Worm (Caenorhabditis elegans): Measurements from ENCODE around the gene F58A4.2.

The F58A4.2 gene

DNA sequence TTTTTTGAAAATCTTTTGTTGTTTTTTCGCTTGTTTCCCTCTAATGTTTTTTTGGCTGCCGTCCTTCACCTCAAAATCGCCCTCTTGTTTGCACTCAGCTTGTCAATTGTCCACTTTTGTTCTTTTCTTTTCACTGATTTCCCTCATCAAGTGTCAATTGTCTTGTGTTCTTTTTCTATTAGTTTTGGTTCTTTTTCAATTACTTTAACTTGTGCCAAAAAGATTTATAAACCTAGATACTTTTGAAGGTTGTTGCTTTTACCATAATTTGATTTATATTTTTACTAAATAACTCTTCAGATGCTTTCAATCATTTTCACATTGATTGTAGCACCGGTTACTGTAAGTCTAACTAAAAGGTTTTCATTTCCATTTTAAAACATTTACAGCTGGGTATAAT lies 32.1 kb downstream of the F58A4.2 start, which contains the start of gene C48B4.13:
C48B4.13 (plus strand) TSS at position 301 of the 400 bp plus-strand sequence.
- TF ChIP-seq nhr-20 (tag; optimal IDR thresholded peaks at IDR 0.05) (no peak), mep-1 (tag; optimal IDR thresholded peaks at IDR 0.05) (no peak), lir-3 (tag; optimal IDR thresholded peaks at IDR 0.05; ENCODE audit: poor library complexity) (no peak), zag-1 (tag; optimal IDR thresholded peaks at IDR 0.05) (no peak), hlh-17 (GFP tag; optimal IDR thresholded peaks at IDR 0.05; ENCODE audit: borderline replicate concordance) (no peak), C34B4.2 (tag; optimal IDR thresholded peaks at IDR 0.05) (no peak), ceh-88 (GFP tag; IDR thresholded peaks at IDR 0.05) (no peak), tlp-1 (tag; optimal IDR thresholded peaks at IDR 0.05) (no peak), unc-130 (tag; optimal IDR thresholded peaks at IDR 0.05) (no peak), ceh-8 (GFP tag; optimal IDR thresholded peaks at IDR 0.05) (no peak), blmp-1 (tag; optimal IDR thresholded peaks at IDR 0.05) (no peak), nhr-47 (tag; optimal IDR thresholded peaks at IDR 0.05) (no peak), lin-13 (GFP tag; optimal IDR thresholded peaks at IDR 0.05) (no peak), mdl-1 (tag; optimal IDR thresholded peaks at IDR 0.05) (no peak), nhr-28 (tag; optimal IDR thresholded peaks at IDR 0.05) (no peak), Y116A8C.19 (tag; optimal IDR thresholded peaks at IDR 0.05; ENCODE audit: borderline replicate concordance) (no peak), nhr-84 (tag; optimal IDR thresholded peaks at IDR 0.05) (no peak), skn-1 (tag; optimal IDR thresholded peaks at IDR 0.05) (no peak)

DNA sequence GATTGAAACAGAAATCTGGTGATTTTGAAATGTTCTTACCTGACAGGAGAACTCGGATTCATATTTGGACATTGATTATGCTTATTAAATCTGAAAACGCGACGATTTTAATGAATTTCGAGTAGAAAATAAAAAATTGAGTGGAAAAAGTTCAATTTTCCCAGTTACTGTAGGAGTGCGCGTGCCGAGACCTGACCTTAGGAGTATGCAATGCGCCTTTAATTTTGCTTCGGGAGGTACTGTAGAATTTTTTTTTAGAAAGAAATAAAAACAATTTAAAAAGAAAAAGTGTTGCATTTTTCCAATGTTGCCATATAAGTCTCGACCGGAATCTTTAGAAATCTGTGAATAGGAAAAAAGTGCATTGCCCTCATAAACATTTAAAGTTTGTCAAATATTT lies 34.6 kb downstream of the F58A4.2 start, which contains the start of gene C48B4.11:
C48B4.11 (minus strand) TSS at position 143 of the 400 bp plus-strand sequence.
- TF ChIP-seq unc-98 (GFP tag; IDR thresholded peaks at IDR 0.05) (no peak), ceh-90 (tag; optimal IDR thresholded peaks at IDR 0.05) (no peak), zip-4 (GFP tag; optimal IDR thresholded peaks at IDR 0.05) (no peak)

DNA sequence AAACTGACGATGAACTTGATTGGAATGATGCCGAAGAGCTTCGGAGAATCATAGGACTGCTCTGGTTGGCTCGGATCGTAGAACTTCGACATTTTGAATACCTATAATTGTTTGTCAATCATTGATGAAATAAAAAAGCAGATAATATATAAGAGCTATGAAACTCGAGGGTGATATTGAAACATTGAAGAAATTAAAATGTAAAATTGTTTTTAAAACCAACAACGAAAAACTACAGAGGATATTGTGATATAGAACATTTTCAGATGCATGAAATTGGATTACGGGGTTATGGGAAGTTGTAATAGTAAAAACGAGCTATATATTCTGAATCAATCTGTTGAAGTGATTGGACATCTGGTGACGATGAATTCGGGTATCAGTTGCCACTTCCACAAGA lies 36.1 kb downstream of the F58A4.2 start, which contains the start of gene C48B4.10:
C48B4.10 (minus strand) TSS at position 101 of the 400 bp plus-strand sequence.
- TF ChIP-seq efl-1 (optimal IDR thresholded peaks at IDR 0.05) = no peak
- no peak for TF ChIP-seq efl-1 (GFP tag; optimal IDR thresholded peaks at IDR 0.05 in 1 of 2)
- no peak for TF ChIP-seq isw-1 (GFP tag; IDR thresholded peaks at IDR 0.05)
- TF ChIP-seq egl-13 (tag; optimal IDR thresholded peaks at IDR 0.05) = no peak
- no peak for TF ChIP-seq ets-5 (GFP tag; IDR thresholded peaks at IDR 0.05)
- TF ChIP-seq C34B4.2 (tag; optimal IDR thresholded peaks at IDR 0.05) = no peak
- TF ChIP-seq sptf-1 (tag; optimal IDR thresholded peaks at IDR 0.05) = no peak
- TF ChIP-seq jun-1 (tag; optimal IDR thresholded peaks at IDR 0.05) = no peak
- TF ChIP-seq ztf-4 (tag; optimal IDR thresholded peaks at IDR 0.05) = no peak
- no peak for TF ChIP-seq unc-30 (tag; optimal IDR thresholded peaks at IDR 0.05)
- TF ChIP-seq aly-2 (tag; optimal IDR thresholded peaks at IDR 0.05) = no peak
- TF ChIP-seq unc-98 (GFP tag; IDR thresholded peaks at IDR 0.05) = no peak

DNA sequence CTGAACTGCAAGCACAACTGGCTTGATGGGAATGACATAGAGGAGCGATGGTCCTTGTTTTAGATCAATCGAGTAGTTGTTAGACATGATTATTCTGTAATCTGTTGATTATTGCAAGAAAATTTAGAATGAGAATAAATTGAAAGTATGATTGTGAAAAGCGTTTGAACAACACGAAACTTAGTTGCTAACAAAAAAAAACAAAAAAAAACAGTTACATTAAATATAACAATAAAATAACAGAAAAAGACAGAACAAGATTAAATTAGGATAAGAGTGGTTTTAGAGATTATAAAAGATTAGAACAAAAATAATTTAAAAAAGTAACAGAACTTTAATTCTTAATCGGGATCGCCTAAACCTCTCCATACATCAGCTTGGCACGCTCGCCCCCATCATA lies 37.3 kb downstream of the F58A4.2 start, which contains the start of gene C48B4.9:
C48B4.9 (minus strand) TSS at position 101 of the 400 bp plus-strand sequence.
- TF ChIP-seq lin-39 (tag; optimal IDR thresholded peaks at IDR 0.05) (no peak), fkh-4 (tag; optimal IDR thresholded peaks at IDR 0.05; ENCODE audit: borderline replicate concordance) (no peak), tlp-1 (tag; optimal IDR thresholded peaks at IDR 0.05) (no peak), nhr-20 (tag; optimal IDR thresholded peaks at IDR 0.05) (no peak), tbx-2 (tag; optimal IDR thresholded peaks at IDR 0.05) (no peak), nhr-47 (tag; optimal IDR thresholded peaks at IDR 0.05) (no peak), ceh-88 (GFP tag; IDR thresholded peaks at IDR 0.05) (no peak), C04F5.9 (tag; optimal IDR thresholded peaks at IDR 0.05) (no peak), ceh-8 (GFP tag; optimal IDR thresholded peaks at IDR 0.05) (no peak), Y116A8C.19 (tag; optimal IDR thresholded peaks at IDR 0.05; ENCODE audit: borderline replicate concordance) (no peak), F16B12.6 (tag; optimal IDR thresholded peaks at IDR 0.05) (no peak), swsn-7 (tag; optimal IDR thresholded peaks at IDR 0.05) (no peak)

Measured in whole organism, L1 larva.